Fruit fly (Drosophila melanogaster) whole organism, wandering third instar larva: ENCODE results near the gene Atat.

Source experiments
- CG32264 ChIP-seq: fragments of 200-800 bp; sonication (Bioruptor generic); optimal IDR thresholded peaks from 2 replicates; lab custom pipeline; 2016; ENCODE audit warnings: missing biosample characterization, missing genetic modification characterization
- CG9705 ChIP-seq: fragments of 200-800 bp; sonication (Bioruptor generic); optimal IDR thresholded peaks from 2 replicates; lab custom pipeline; 2018; ENCODE audit warnings: missing biosample characterization, mild to moderate bottlenecking, missing genetic modification characterization
- CrebA ChIP-seq: fragments of 200-800 bp; sonication (Bioruptor generic); optimal IDR thresholded peaks from 2 replicates; lab custom pipeline; 2016; ENCODE audit warnings: missing biosample characterization, mild to moderate bottlenecking, missing genetic modification characterization, borderline replicate concordance
- Dif ChIP-seq: fragments of 200-275, 200-300 bp; sonication (Bioruptor generic); optimal IDR thresholded peaks from 2 replicates; lab custom pipeline; 2018; ENCODE audit warnings: missing biosample characterization, missing genetic modification characterization; ENCODE audit not compliant: partially characterized antibody
- GATAd ChIP-seq: sonication (Bioruptor generic); optimal IDR thresholded peaks from 2 replicates; lab custom pipeline; 2016; ENCODE audit warnings: missing biosample characterization, missing genetic modification characterization
- HLH106 ChIP-seq: fragments of 200-800 bp; optimal IDR thresholded peaks from 3 replicates; lab custom pipeline; 2019; ENCODE audit warnings: missing biosample characterization, mild to moderate bottlenecking, missing genetic modification characterization, moderate library complexity
- Hnf4 ChIP-seq: fragments of 200-800 bp; sonication (Bioruptor generic); optimal IDR thresholded peaks from 2 replicates; lab custom pipeline; 2016; ENCODE audit warnings: missing biosample characterization, mild to moderate bottlenecking, missing genetic modification characterization
- Hr78 ChIP-seq: fragments of >200 bp; optimal IDR thresholded peaks from 2 replicates; lab custom pipeline; 2017; ENCODE audit warnings: missing biosample characterization, missing genetic modification characterization
- Hr83 ChIP-seq: fragments of 200-300 bp; sonication (Bioruptor generic); optimal IDR thresholded peaks from 2 replicates; lab custom pipeline; 2016; ENCODE audit warnings: missing biosample characterization, mild to moderate bottlenecking, missing genetic modification characterization, moderate library complexity; ENCODE audit not compliant: poor library complexity, severe bottlenecking
- Jra ChIP-seq: sonication (Bioruptor generic); optimal IDR thresholded peaks from 2 replicates; lab custom pipeline; 2016; ENCODE audit warnings: missing biosample characterization, missing genetic modification characterization
- Mio ChIP-seq: sonication (Bioruptor generic); optimal IDR thresholded peaks from 2 replicates; lab custom pipeline; 2016; ENCODE audit warnings: missing biosample characterization, missing genetic modification characterization
- N ChIP-seq: fragments of >200 bp; optimal IDR thresholded peaks from 2 replicates; lab custom pipeline; 2018; ENCODE audit warnings: missing biosample characterization, missing external identifiers, missing genetic modification characterization
- OdsH ChIP-seq: fragments of 200-800 bp; sonication (Bioruptor generic); optimal IDR thresholded peaks from 2 replicates; lab custom pipeline; 2016; ENCODE audit warnings: missing biosample characterization, mild to moderate bottlenecking, missing genetic modification characterization
- Rel ChIP-seq, 2 experiments: fragments of 200-800 bp; sonication (Bioruptor generic) in 1 of 2; optimal IDR thresholded peaks; 2 replicates in 1 of 2; 3 replicates in 1 of 2; lab custom pipeline; 2016 to 2019; ENCODE audit warnings: mild to moderate bottlenecking in 2 of 2, missing biosample characterization in 2 of 2, missing genetic modification characterization in 2 of 2, moderate library complexity in 1 of 2
- Sp1 ChIP-seq: fragments of 200-800 bp; sonication (Bioruptor generic); optimal IDR thresholded peaks from 3 replicates; lab custom pipeline; 2019; ENCODE audit warnings: missing biosample characterization, mild to moderate bottlenecking, missing genetic modification characterization, moderate library complexity
- Vsx2 ChIP-seq: fragments of 200-300, 225-300 bp; sonication (Bioruptor generic); optimal IDR thresholded peaks from 2 replicates; lab custom pipeline; 2018; ENCODE audit warnings: missing biosample characterization, missing genetic modification characterization; ENCODE audit not compliant: partially characterized antibody
- br ChIP-seq: fragments of 200-800 bp; sonication (Bioruptor generic); optimal IDR thresholded peaks from 2 replicates; lab custom pipeline; 2016; ENCODE audit warnings: missing biosample characterization, missing genetic modification characterization
- brk ChIP-seq: fragments of 200-800 bp; sonication (Bioruptor generic); optimal IDR thresholded peaks from 2 replicates; lab custom pipeline; 2016; ENCODE audit warnings: missing biosample characterization, mild to moderate bottlenecking, missing genetic modification characterization
- dl ChIP-seq, 2 experiments: fragments of 175-275, 200-275 bp in 1 of 2; fragments of 200-275 bp in 1 of 2; sonication (Bioruptor generic); optimal IDR thresholded peaks; lab custom pipeline; 2018; ENCODE audit warnings: mild to moderate bottlenecking in 2 of 2, missing biosample characterization in 2 of 2, missing genetic modification characterization in 2 of 2, moderate library complexity in 2 of 2; ENCODE audit not compliant: partially characterized antibody in 2 of 2, insufficient read depth in 1 of 2
- dsf ChIP-seq: sonication (Bioruptor generic); optimal IDR thresholded peaks from 2 replicates; lab custom pipeline; 2016; ENCODE audit warnings: missing biosample characterization, missing genetic modification characterization, borderline replicate concordance
- ey ChIP-seq: fragments of 200-800 bp; sonication (Bioruptor generic); optimal IDR thresholded peaks from 2 replicates; lab custom pipeline; 2016; ENCODE audit warnings: missing biosample characterization, missing genetic modification characterization
- foxo ChIP-seq, 2 experiments: fragments of 200-800 bp; sonication (Bioruptor generic); optimal IDR thresholded peaks; 2 replicates in 1 of 2; 3 replicates in 1 of 2; lab custom pipeline; 2016 to 2017; ENCODE audit warnings: missing biosample characterization in 2 of 2, missing genetic modification characterization in 2 of 2
- fru ChIP-seq: fragments of 200-800 bp; sonication (Bioruptor generic); optimal IDR thresholded peaks from 3 replicates; lab custom pipeline; 2016; ENCODE audit warnings: missing biosample characterization, mild to moderate bottlenecking, missing genetic modification characterization
- h ChIP-seq: fragments of 200-800 bp; sonication (Bioruptor generic); optimal IDR thresholded peaks from 3 replicates; lab custom pipeline; 2016; ENCODE audit warnings: missing biosample characterization, mild to moderate bottlenecking, missing genetic modification characterization
- jim ChIP-seq: fragments of 175-275, 200-325 bp; sonication (Bioruptor generic); optimal IDR thresholded peaks from 2 replicates; lab custom pipeline; 2016; ENCODE audit warnings: missing biosample characterization, mild to moderate bottlenecking, missing genetic modification characterization
- psq ChIP-seq: fragments of 200-800 bp; sonication (Bioruptor generic); optimal IDR thresholded peaks from 3 replicates; lab custom pipeline; 2017; ENCODE audit warnings: missing biosample characterization, mild to moderate bottlenecking, missing genetic modification characterization, moderate library complexity
- rgr ChIP-seq: fragments of 200-800 bp; sonication (Bioruptor generic); optimal IDR thresholded peaks from 3 replicates; lab custom pipeline; 2016; ENCODE audit warnings: missing biosample characterization, mild to moderate bottlenecking, missing genetic modification characterization
- sage ChIP-seq: fragments of 200-800 bp; sonication (Bioruptor generic); optimal IDR thresholded peaks from 2 replicates; lab custom pipeline; 2016; ENCODE audit warnings: missing biosample characterization, mild to moderate bottlenecking, missing genetic modification characterization
- sv ChIP-seq: fragments of 200-800 bp; sonication (Bioruptor generic); optimal IDR thresholded peaks from 3 replicates; lab custom pipeline; 2016; ENCODE audit warnings: missing biosample characterization, missing genetic modification characterization
- usp ChIP-seq: fragments of >200 bp; optimal IDR thresholded peaks from 2 replicates; lab custom pipeline; 2017; ENCODE audit warnings: missing biosample characterization, missing genetic modification characterization
- woc ChIP-seq: sonication (Bioruptor generic); optimal IDR thresholded peaks from 2 replicates; lab custom pipeline; 2016; ENCODE audit warnings: missing biosample characterization, mild to moderate bottlenecking, missing genetic modification characterization

Atat gene

dm6 chr3L:9383345-9384075, 43.0 kb downstream of the Atat start, which contains the start of gene Hsp27 (continued):
- TF ChIP-seq Hnf4 (GFP tag; lab: Kevin White, UChicago) (peak; percentile 99), Rel (GFP tag; optimal IDR thresholded peaks at IDR 0.05; lab: Kevin White, UChicago) (peak; percentile 99), Rel (tag; optimal IDR thresholded peaks at IDR 0.05; lab: Kevin White, UChicago) (peak; percentile 94), dsf (GFP tag; lab: Kevin White, UChicago) (peak; percentile 96), CrebA (GFP tag; lab: Kevin White, UChicago) (no peak)

dm6 chr3L:9381602-9382001, 45.0 kb downstream of the Atat start, which contains the start of gene Hsp23:
Gene Hsp23 (plus strand): TSS chr3L:9381882.
- TF ChIP-seq CG32264 (GFP tag; lab: Kevin White, UChicago) (peak; percentile 12), brk (peak; percentile 71), OdsH (GFP tag; lab: Kevin White, UChicago) (peak; percentile 53), Hr83 (GFP tag; lab: Kevin White, UChicago) (peak; percentile 88), sv (GFP tag; lab: Kevin White, UChicago) (no peak), Dif (GFP tag; lab: Kevin White, UChicago) (peak; percentile 59), psq (peak; percentile 66), dsf (GFP tag; lab: Kevin White, UChicago) (no peak), dl (GFP tag; optimal IDR thresholded peaks at IDR 0.05; lab: Kevin White, UChicago; ENCODE audit: insufficient read depth in 1 of 2, partially characterized antibody in 2 of 2) (peak in 1 of 2 experiments; percentile 7), foxo (GFP tag; optimal IDR thresholded peaks at IDR 0.05; lab: Kevin White, UChicago) (peak; percentile 43 to 45), woc (GFP tag; lab: Kevin White, UChicago) (peak; percentile 26), Sp1 (GFP tag; lab: Kevin White, UChicago) (peak; percentile 27), Rel (GFP tag; optimal IDR thresholded peaks at IDR 0.05; lab: Kevin White, UChicago) (no peak), Rel (tag; optimal IDR thresholded peaks at IDR 0.05; lab: Kevin White, UChicago) (peak; percentile 47), h (GFP tag; lab: Kevin White, UChicago) (peak; percentile 35), Hnf4 (GFP tag; lab: Kevin White, UChicago) (peak; percentile 59), jim (GFP tag; lab: Kevin White, UChicago) (no peak), br (GFP tag; lab: Kevin White, UChicago) (peak; percentile 60), fru (GFP tag; lab: Kevin White, UChicago) (peak; percentile 50), rgr (GFP tag; lab: Kevin White, UChicago) (peak; percentile 37), HLH106 (peak; percentile 28), GATAd (GFP tag; lab: Kevin White, UChicago) (no peak), N (GFP tag; lab: Kevin White, UChicago) (no peak), Hr78 (GFP tag; lab: Kevin White, UChicago) (no peak), sage (peak; percentile 6), Jra (GFP tag; lab: Kevin White, UChicago) (peak; percentile 32), CrebA (GFP tag; lab: Kevin White, UChicago) (peak; percentile 58)
- TF ChIP-seq, all 38 proteins: peak for 20

dm6 chr3L:9380344-9380849, 46.2 kb downstream of the Atat start:
- TF ChIP-seq HLH106 (peak; percentile 7), Jra (GFP tag; lab: Kevin White, UChicago) (no peak), dl (GFP tag; optimal IDR thresholded peaks at IDR 0.05; lab: Kevin White, UChicago; ENCODE audit: insufficient read depth in 1 of 2, partially characterized antibody in 2 of 2) (peak in 1 of 2 experiments; percentile 22), sage (no peak), Vsx2 (GFP tag; lab: Kevin White, UChicago) (no peak), Mio (no peak), ey (GFP tag; lab: Kevin White, UChicago) (no peak), rgr (GFP tag; lab: Kevin White, UChicago) (no peak), Dif (GFP tag; lab: Kevin White, UChicago) (no peak), Rel (GFP tag; optimal IDR thresholded peaks at IDR 0.05; lab: Kevin White, UChicago) (no peak), Rel (tag; optimal IDR thresholded peaks at IDR 0.05; lab: Kevin White, UChicago) (peak; percentile 70), N (GFP tag; lab: Kevin White, UChicago) (no peak), woc (GFP tag; lab: Kevin White, UChicago) (peak; percentile 6), usp (no peak), Sp1 (GFP tag; lab: Kevin White, UChicago) (peak; percentile 36), CG9705 (GFP tag; lab: Kevin White, UChicago) (peak; percentile 39)
- TF ChIP-seq, all 38 proteins: peak for 6
